Worm (Caenorhabditis elegans) whole organism, L4 larva: Measurements from ENCODE around the gene hrg-6.

ENCODE experiments used
- F10B5.3 ChIP-seq: sonication (generic microtip); optimal IDR thresholded peaks from 2 replicates; lab custom pipeline; 2016; ENCODE audit warnings: mild to moderate bottlenecking, missing genetic modification characterization, missing compliant biosample characterization
- F26F4.8 ChIP-seq: fragments of 200-800 bp; sonication (Bioruptor generic); conservative IDR thresholded peaks from 2 replicates; pipeline ENCODE4 v1.3.6; 2022; ENCODE audit warnings: missing genetic modification characterization, missing compliant biosample characterization
- F44E2.7 ChIP-seq: fragments of 200-800 bp; sonication (Bioruptor generic); IDR thresholded peaks from 2 replicates; pipeline ENCODE4 v2.1.2; 2022; ENCODE audit warnings: missing genetic modification characterization, missing compliant biosample characterization
- F49E8.2 ChIP-seq: sonication (generic microtip); optimal IDR thresholded peaks from 2 replicates; lab custom pipeline; 2016; ENCODE audit warnings: missing compliant biosample characterization, mild to moderate bottlenecking, missing genetic modification characterization, borderline replicate concordance
- T26A8.4 ChIP-seq: fragments of 200-800 bp; sonication (Bioruptor generic); IDR thresholded peaks from 2 replicates; pipeline ENCODE4 v1.3.6; 2022; ENCODE audit warnings: missing genetic modification characterization, missing compliant biosample characterization
- aha-1 ChIP-seq: fragments of 150-350 bp; peaks from one replicate; lab custom pipeline; 2014; ENCODE audit warnings: missing biosample characterization, missing genetic modification characterization
- ama-1 ChIP-seq: fragments of 150-350 bp; optimal IDR thresholded peaks from 2 replicates; lab custom pipeline; 2014; ENCODE audit warnings: inconsistent platforms, mixed read lengths
- attf-4 ChIP-seq: sonication (generic microtip); optimal IDR thresholded peaks from 3 replicates; lab custom pipeline; 2017; ENCODE audit warnings: missing biosample characterization, missing genetic modification characterization
- ceh-44 ChIP-seq: fragments of 200-800 bp; sonication (Bioruptor generic); IDR thresholded peaks from 2 replicates; pipeline ENCODE4 v1.3.6; 2022; ENCODE audit warnings: missing genetic modification reagents, missing genetic modification characterization, missing compliant biosample characterization
- ceh-82 ChIP-seq: sonication (generic microtip); optimal IDR thresholded peaks from 2 replicates; lab custom pipeline; 2017; ENCODE audit warnings: missing biosample characterization, missing genetic modification characterization
- cey-2 ChIP-seq: sonication (generic microtip); optimal IDR thresholded peaks from 3 replicates; lab custom pipeline; 2017; ENCODE audit warnings: missing genetic modification characterization, mild to moderate bottlenecking, missing compliant biosample characterization, antibody characterized with exemption, borderline replicate concordance; ENCODE audit not compliant: insufficient read depth
- daf-12 ChIP-seq: fragments of 150-350 bp; optimal IDR thresholded peaks from 2 replicates; lab custom pipeline; 2014; ENCODE audit warnings: missing biosample characterization, missing genetic modification reagents, missing genetic modification characterization
- daf-16 ChIP-seq, 3 experiments: sonication (generic microtip); optimal IDR thresholded peaks; 2 replicates each; lab custom pipeline; 2016 to 2017; ENCODE audit warnings: missing genetic modification characterization in 3 of 3, missing genetic modification reagents in 3 of 3, mild to moderate bottlenecking in 2 of 3, missing compliant biosample characterization in 2 of 3, missing biosample characterization in 1 of 3, moderate library complexity in 1 of 3
- daf-19 ChIP-seq: fragments of 200-800 bp; sonication (Bioruptor generic); conservative IDR thresholded peaks from 2 replicates; pipeline ENCODE4 v1.3.6; 2022; ENCODE audit warnings: missing genetic modification characterization, missing compliant biosample characterization
- daf-8 ChIP-seq: fragments of 200-800 bp; sonication (Bioruptor generic); IDR thresholded peaks from 2 replicates; pipeline ENCODE4 v1.3.6; 2022; ENCODE audit warnings: missing genetic modification characterization, missing compliant biosample characterization
- dmd-9 ChIP-seq: fragments of 200-800 bp; sonication (Bioruptor generic); IDR thresholded peaks from 2 replicates; pipeline ENCODE4 v1.3.6; 2022; ENCODE audit warnings: missing genetic modification reagents, missing genetic modification characterization, missing compliant biosample characterization
- egl-27 ChIP-seq: sonication (generic microtip); optimal IDR thresholded peaks from 3 replicates; lab custom pipeline; 2017; ENCODE audit warnings: missing biosample characterization, missing genetic modification reagents, missing genetic modification characterization
- egl-43 ChIP-seq: fragments of 200-800 bp; sonication (Bioruptor generic); IDR thresholded peaks from 2 replicates; pipeline ENCODE4 v1.3.6; 2022; ENCODE audit warnings: missing genetic modification reagents, missing genetic modification characterization, missing compliant biosample characterization
- fos-1 ChIP-seq: fragments of 150-350 bp; optimal IDR thresholded peaks from 2 replicates; lab custom pipeline; 2014; ENCODE audit warnings: missing biosample characterization, missing genetic modification characterization
- hif-1 ChIP-seq, 2 experiments: sonication (generic microtip); optimal IDR thresholded peaks; 2 replicates each; lab custom pipeline; 2016 to 2017; ENCODE audit warnings: missing compliant biosample characterization in 2 of 2, missing genetic modification characterization in 2 of 2, missing genetic modification reagents in 2 of 2, missing genotype in 2 of 2, mild to moderate bottlenecking in 1 of 2
- lin-13 ChIP-seq: fragments of 150-350 bp; optimal IDR thresholded peaks from 2 replicates; lab custom pipeline; 2014; ENCODE audit warnings: missing biosample characterization, missing genetic modification reagents, missing genetic modification characterization
- lin-38 ChIP-seq: fragments of 200-800 bp; sonication (Bioruptor generic); IDR thresholded peaks from 2 replicates; pipeline ENCODE4 v1.3.6; 2022; ENCODE audit warnings: missing genetic modification reagents, missing genetic modification characterization, missing compliant biosample characterization
- lin-39 ChIP-seq: fragments of 150-350 bp; optimal IDR thresholded peaks from 2 replicates; lab custom pipeline; 2014; ENCODE audit warnings: missing biosample characterization, missing genetic modification reagents, missing genetic modification characterization
- lir-3 ChIP-seq: sonication (generic microtip); optimal IDR thresholded peaks from 2 replicates; lab custom pipeline; 2016; ENCODE audit warnings: mild to moderate bottlenecking, missing genetic modification characterization, missing compliant biosample characterization
- lsy-2 ChIP-seq, 2 experiments: fragments of 150-350 bp in 1 of 2; sonication (generic microtip) in 1 of 2; optimal IDR thresholded peaks; 2 replicates each; lab custom pipeline; 2014 to 2017; ENCODE audit warnings: missing biosample characterization in 2 of 2, missing genetic modification characterization in 2 of 2
- madf-9 ChIP-seq: fragments of 200-800 bp; sonication (Bioruptor generic); conservative IDR thresholded peaks from 2 replicates; pipeline ENCODE4 v1.3.6; 2022; ENCODE audit warnings: missing genetic modification reagents, missing genetic modification characterization, missing compliant biosample characterization
- mes-2 ChIP-seq: sonication (generic microtip); optimal IDR thresholded peaks from 2 replicates; lab custom pipeline; 2016; ENCODE audit warnings: missing genotype, mild to moderate bottlenecking, missing genetic modification characterization, missing compliant biosample characterization; ENCODE audit not compliant: poor library complexity, severe bottlenecking
- nhr-28 ChIP-seq: fragments of 150-350 bp; optimal IDR thresholded peaks from 2 replicates; lab custom pipeline; 2014; ENCODE audit warnings: missing biosample characterization, missing genetic modification characterization
- nhr-48 ChIP-seq: sonication (generic microtip); optimal IDR thresholded peaks from 2 replicates; lab custom pipeline; 2016; ENCODE audit warnings: mild to moderate bottlenecking, missing genetic modification characterization, missing compliant biosample characterization
- nhr-6 ChIP-seq: fragments of 150-350 bp; optimal IDR thresholded peaks from 2 replicates; lab custom pipeline; 2014; ENCODE audit warnings: missing biosample characterization, missing genetic modification characterization
- sdz-12 ChIP-seq: fragments of 200-800 bp; sonication (Bioruptor generic); optimal IDR thresholded peaks from 2 replicates; lab custom pipeline; 2018; ENCODE audit warnings: mild to moderate bottlenecking, missing genetic modification characterization, missing compliant biosample characterization
- snpc-1.2 ChIP-seq: fragments of 200-800 bp; sonication (Bioruptor generic); IDR thresholded peaks from 2 replicates; pipeline ENCODE4 v1.3.6; 2022; ENCODE audit warnings: missing genetic modification reagents, missing genetic modification characterization, missing compliant biosample characterization
- tra-1 ChIP-seq: fragments of 200-800 bp; sonication (Bioruptor generic); IDR thresholded peaks from 2 replicates; pipeline ENCODE4 v1.3.6; 2022; ENCODE audit warnings: missing genetic modification reagents, missing genetic modification characterization, missing compliant biosample characterization
- unc-130 ChIP-seq: sonication (generic microtip); optimal IDR thresholded peaks from 2 replicates; lab custom pipeline; 2016; ENCODE audit warnings: missing genetic modification reagents, missing genetic modification characterization, missing compliant biosample characterization
- unc-62 ChIP-seq, 3 experiments: fragments of 150-350 bp in 1 of 3; sonication (generic microtip); optimal IDR thresholded peaks in 2 of 3; peaks in 1 of 3; 1 replicate in 1 of 3; 2 replicates in 2 of 3; lab custom pipeline; 2014 to 2017; ENCODE audit warnings: missing biosample characterization in 3 of 3, missing genetic modification characterization in 3 of 3, missing genetic modification reagents in 3 of 3, missing genotype in 1 of 3
- zag-1 ChIP-seq: fragments of 150-350 bp; optimal IDR thresholded peaks from 2 replicates; lab custom pipeline; 2014; ENCODE audit warnings: missing biosample characterization, missing genetic modification characterization
- zip-11 ChIP-seq: fragments of 200-800 bp; sonication (Bioruptor generic); IDR thresholded peaks from 2 replicates; pipeline ENCODE4 v1.3.6; 2022; ENCODE audit warnings: missing genetic modification characterization, missing compliant biosample characterization
- zip-2 ChIP-seq: fragments of 150-350 bp; optimal IDR thresholded peaks from 2 replicates; lab custom pipeline; 2014; ENCODE audit warnings: missing biosample characterization, missing genetic modification characterization

hrg-6 gene

ce11 chrIV:11049806-11050205 lies 17.4 kb downstream of the hrg-6 start, which contains the start of gene F36H1.3:
Gene F36H1.3 (plus strand): TSS chrIV:11050128.
- TF ChIP-seq aha-1 (tag; lab: Kevin White, UChicago), result peak; percentile 39
- no peak for TF ChIP-seq lin-13 (GFP tag; lab: Kevin White, UChicago)
- no peak for TF ChIP-seq mes-2 (tag; lab: Kevin White, UChicago)
- peak in 1 of 2 experiments; percentile 92 for TF ChIP-seq unc-62 (GFP tag; optimal IDR thresholded peaks at IDR 0.05 in 1 of 2; lab: Kevin White, UChicago)
- TF ChIP-seq unc-62 (tag; optimal IDR thresholded peaks at IDR 0.05; lab: Kevin White, UChicago), result no peak

ce11 chrIV:11051963-11052362 lies 19.6 kb downstream of the hrg-6 start:
- TF ChIP-seq unc-62 (GFP tag; optimal IDR thresholded peaks at IDR 0.05 in 1 of 2; lab: Kevin White, UChicago) (peak in 1 of 2 experiments; percentile 91), unc-62 (tag; optimal IDR thresholded peaks at IDR 0.05; lab: Kevin White, UChicago) (no peak), daf-12 (tag; lab: Kevin White, UChicago) (no peak)

- TF ChIP-seq F49E8.2 (tag; lab: Kevin White, UChicago), result no peak
- TF ChIP-seq cey-2 (tag; lab: Kevin White, UChicago), result no peak
- no peak for TF ChIP-seq madf-9 (GFP tag; lab: Robert Waterston, UW)
- no peak for TF ChIP-seq hif-1 (tag; optimal IDR thresholded peaks at IDR 0.05; lab: Kevin White, UChicago)
- no peak for TF ChIP-seq F10B5.3 (tag; lab: Kevin White, UChicago)
- TF ChIP-seq lin-38 (GFP tag; lab: Robert Waterston, UW), result peak; percentile 85
- TF ChIP-seq snpc-1.2 (GFP tag; lab: Robert Waterston, UW), result no peak
- TF ChIP-seq zip-2 (tag; lab: Kevin White, UChicago), result no peak
- no peak for TF ChIP-seq egl-27 (tag; lab: Kevin White, UChicago)
- TF ChIP-seq lir-3, result no peak
- TF ChIP-seq sdz-12 (GFP tag; lab: Kevin White, UChicago), result no peak
- no peak for TF ChIP-seq lin-39 (tag; lab: Kevin White, UChicago)
- TF ChIP-seq zip-11 (GFP tag; lab: Robert Waterston, UW), result no peak
- TF ChIP-seq lsy-2 (tag; optimal IDR thresholded peaks at IDR 0.05; lab: Kevin White, UChicago), result no peak
- no peak for TF ChIP-seq daf-8 (GFP tag; lab: Robert Waterston, UW)
- TF ChIP-seq zag-1 (tag; lab: Kevin White, UChicago), result no peak
- TF ChIP-seq unc-130 (GFP tag; lab: Kevin White, UChicago), result peak; percentile 19
- no peak for TF ChIP-seq attf-4
- TF ChIP-seq ceh-44 (GFP tag; lab: Robert Waterston, UW), result 0 out of 2 replicates have a peak, but pooled peaks have one; percentile 31
- no peak for TF ChIP-seq unc-62 (GFP tag; optimal IDR thresholded peaks at IDR 0.05 in 1 of 2; lab: Kevin White, UChicago)
- TF ChIP-seq unc-62 (tag; optimal IDR thresholded peaks at IDR 0.05; lab: Kevin White, UChicago), result no peak
Observed at ce11 chrIV:11053652-11054317, 21.4 kb downstream of the hrg-6 start, which contains the start of the genes F36H1.12 and lin-3. Gene F36H1.12 (minus strand): TSS chrIV:11053702. Gene lin-3 (plus strand): TSS chrIV:11054308.

- TF ChIP-seq lir-3, result no peak
- TF ChIP-seq T26A8.4 (GFP tag; lab: Robert Waterston, UW), result peak; percentile 66; the same call in 1 of the 2 replicates
- TF ChIP-seq ceh-82, result no peak
- TF ChIP-seq daf-16 (GFP tag; optimal IDR thresholded peaks at IDR 0.05; lab: Kevin White, UChicago), result peak in 1 of 2 experiments; percentile 78
- no peak for TF ChIP-seq daf-16 (tag; optimal IDR thresholded peaks at IDR 0.05; lab: Kevin White, UChicago)
- TF ChIP-seq unc-62 (GFP tag; optimal IDR thresholded peaks at IDR 0.05 in 1 of 2; lab: Kevin White, UChicago), result peak in 1 of 2 experiments; percentile 94
- no peak for TF ChIP-seq unc-62 (tag; optimal IDR thresholded peaks at IDR 0.05; lab: Kevin White, UChicago)
- peak; percentile 48 for TF ChIP-seq ama-1 (lab: Kevin White, UChicago)
Observed at ce11 chrIV:11062984-11063613, 30.7 kb downstream of the hrg-6 start.

- TF ChIP-seq daf-12 (tag; lab: Kevin White, UChicago), result no peak
- TF ChIP-seq nhr-28 (tag; lab: Kevin White, UChicago), result no peak
- no peak for TF ChIP-seq lin-13 (GFP tag; lab: Kevin White, UChicago)
- peak; percentile 57 for TF ChIP-seq ama-1 (lab: Kevin White, UChicago)
- TF ChIP-seq F26F4.8 (GFP tag; lab: Robert Waterston, UW), result no peak
- TF ChIP-seq dmd-9 (GFP tag; lab: Robert Waterston, UW), result no peak
- no peak for TF ChIP-seq daf-19
- TF ChIP-seq daf-16 (GFP tag; optimal IDR thresholded peaks at IDR 0.05; lab: Kevin White, UChicago), result peak in 1 of 2 experiments; percentile 91
- no peak for TF ChIP-seq daf-16 (tag; optimal IDR thresholded peaks at IDR 0.05; lab: Kevin White, UChicago)
- no peak for TF ChIP-seq F44E2.7 (GFP tag; lab: Robert Waterston, UW)
- TF ChIP-seq nhr-48 (tag; lab: Kevin White, UChicago), result no peak
- no peak for TF ChIP-seq egl-43 (GFP tag; lab: Robert Waterston, UW)
- no peak for TF ChIP-seq lin-38 (GFP tag; lab: Robert Waterston, UW)
- no peak for TF ChIP-seq nhr-6 (tag; lab: Kevin White, UChicago)
- no peak for TF ChIP-seq tra-1 (GFP tag; lab: Robert Waterston, UW)
- TF ChIP-seq fos-1 (tag; lab: Kevin White, UChicago), result no peak
- no peak for TF ChIP-seq aha-1 (tag; lab: Kevin White, UChicago)
Observed at ce11 chrIV:11063962-11064361, 31.6 kb downstream of the hrg-6 start, which contains the start of gene ttr-16. Gene ttr-16 (minus strand): TSS chrIV:11064137.
